Fruit fly (Drosophila melanogaster): ENCODE results near the gene drd.

Gene drd

DNA sequence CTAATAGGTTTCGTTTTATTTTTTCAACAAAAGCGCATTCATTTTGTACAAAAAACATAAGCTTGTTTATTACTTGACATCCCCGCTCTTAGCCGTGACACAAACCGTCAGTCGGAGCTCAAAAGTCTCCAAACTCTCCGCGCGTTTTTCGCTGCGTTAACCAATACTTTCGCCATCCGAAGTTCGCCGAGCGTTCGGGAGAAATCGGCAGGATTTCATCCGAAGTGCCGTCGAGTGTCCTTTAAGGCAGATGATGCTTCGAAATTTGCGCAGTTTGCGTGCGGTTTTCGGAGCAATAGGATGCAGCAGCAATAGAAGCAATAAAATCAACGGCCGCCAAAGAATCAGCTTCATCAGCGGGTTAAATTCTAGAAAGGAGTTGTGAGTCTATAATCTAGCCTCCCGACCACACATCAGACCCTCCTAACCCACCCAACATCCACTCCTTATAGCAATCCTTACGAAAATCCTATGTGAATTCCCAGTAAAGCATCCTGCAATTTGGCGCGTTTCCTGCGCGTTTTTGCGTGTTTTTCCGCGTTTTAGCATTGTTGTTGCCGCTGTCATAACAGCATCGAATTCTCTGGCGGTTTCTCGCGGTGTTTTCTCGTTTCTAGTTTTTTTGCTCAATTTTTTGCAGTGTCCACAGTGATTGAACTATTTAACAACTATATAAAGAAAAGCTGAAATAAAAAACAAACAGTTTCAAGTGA lies 49.8 kb downstream of the drd start, which contains the start of gene CG43737 (continued):
- no peak for TF ChIP-seq CG15696 (tag; optimal IDR thresholded peaks at IDR 0.05)
